Worm (Caenorhabditis elegans) whole organism, L2 larva: ENCODE data around the gene sli-1.
A peak's percentile ranks its signal among the peaks of the same experiment; 100 is the strongest.

Source experiments
- C34F6.9 ChIP-seq: fragments of 150-350 bp; optimal IDR thresholded peaks from 2 replicates; lab custom pipeline; 2014; ENCODE audit warnings: missing biosample characterization, missing genetic modification characterization
- F13H6.1 ChIP-seq: sonication (generic microtip); optimal IDR thresholded peaks from 2 replicates; lab custom pipeline; 2016; ENCODE audit warnings: missing genetic modification characterization, missing compliant biosample characterization
- R02D3.7 ChIP-seq: fragments of 150-350 bp; optimal IDR thresholded peaks from 2 replicates; lab custom pipeline; 2014; ENCODE audit warnings: missing biosample characterization, missing genetic modification characterization
- ZK546.5 ChIP-seq: sonication (generic microtip); optimal IDR thresholded peaks from 2 replicates; lab custom pipeline; 2017; ENCODE audit warnings: missing biosample characterization, missing genetic modification characterization
- alr-1 ChIP-seq: fragments of 150-350 bp; optimal IDR thresholded peaks from 2 replicates; lab custom pipeline; 2014; ENCODE audit warnings: missing biosample characterization, missing genetic modification characterization
- aly-2 ChIP-seq: fragments of 150-350 bp; optimal IDR thresholded peaks from 2 replicates; lab custom pipeline; 2014; ENCODE audit warnings: missing biosample characterization, missing genetic modification characterization
- ceh-16 ChIP-seq: fragments of 150-350 bp; optimal IDR thresholded peaks from 2 replicates; lab custom pipeline; 2014; ENCODE audit warnings: missing biosample characterization, missing genetic modification characterization
- ceh-82 ChIP-seq: fragments of 150-350 bp; optimal IDR thresholded peaks from 2 replicates; lab custom pipeline; 2014; ENCODE audit warnings: missing biosample characterization, missing genetic modification characterization
- crh-2 ChIP-seq: sonication (generic microtip); optimal IDR thresholded peaks from 2 replicates; lab custom pipeline; 2017; ENCODE audit warnings: missing biosample characterization, missing genetic modification characterization
- dmd-4 ChIP-seq: sonication (generic microtip); optimal IDR thresholded peaks from 2 replicates; lab custom pipeline; 2017; ENCODE audit warnings: missing biosample characterization, missing genetic modification characterization
- egl-27 ChIP-seq: sonication (generic microtip); optimal IDR thresholded peaks from 3 replicates; lab custom pipeline; 2017; ENCODE audit warnings: missing biosample characterization, missing genetic modification reagents, missing genetic modification characterization
- elt-1 ChIP-seq: fragments of 150-350 bp; optimal IDR thresholded peaks from 2 replicates; lab custom pipeline; 2014; ENCODE audit warnings: missing biosample characterization, missing genetic modification characterization
- elt-3 ChIP-seq: sonication (generic microtip); optimal IDR thresholded peaks from 2 replicates; lab custom pipeline; 2017; ENCODE audit warnings: missing biosample characterization, missing genetic modification characterization
- fos-1 ChIP-seq: fragments of 150-350 bp; optimal IDR thresholded peaks from 2 replicates; lab custom pipeline; 2014; ENCODE audit warnings: missing biosample characterization, missing genetic modification characterization
- gmeb-1 ChIP-seq: fragments of 150-350 bp; optimal IDR thresholded peaks from 2 replicates; lab custom pipeline; 2014; ENCODE audit warnings: missing biosample characterization, missing genetic modification characterization
- lin-11 ChIP-seq: fragments of 150-350 bp; sonication (generic microtip); optimal IDR thresholded peaks from 2 replicates; lab custom pipeline; 2014; ENCODE audit warnings: missing biosample characterization, missing genetic modification characterization, inconsistent platforms, mixed read lengths
- lin-13 ChIP-seq: fragments of 150-350 bp; optimal IDR thresholded peaks from 2 replicates; lab custom pipeline; 2014; ENCODE audit warnings: missing biosample characterization, missing genetic modification reagents, missing genetic modification characterization
- lin-39 ChIP-seq: fragments of 150-350 bp; optimal IDR thresholded peaks from 2 replicates; lab custom pipeline; 2014; ENCODE audit warnings: missing biosample characterization, missing genetic modification reagents, missing genetic modification characterization
- lsy-2 ChIP-seq, 2 experiments: fragments of 150-350 bp in 1 of 2; sonication (generic microtip) in 1 of 2; optimal IDR thresholded peaks; 2 replicates each; lab custom pipeline; 2014 to 2017; ENCODE audit warnings: missing biosample characterization in 2 of 2, missing genetic modification characterization in 2 of 2
- mab-5 ChIP-seq: fragments of 150-350 bp; optimal IDR thresholded peaks from 2 replicates; lab custom pipeline; 2014; ENCODE audit warnings: missing biosample characterization, missing genetic modification characterization
- mbf-1 ChIP-seq: sonication (generic microtip); optimal IDR thresholded peaks from 2 replicates; lab custom pipeline; 2017; ENCODE audit warnings: missing biosample characterization, missing genetic modification characterization
- mdl-1 ChIP-seq, 2 experiments: fragments of 150-350 bp in 1 of 2; sonication (generic microtip) in 1 of 2; optimal IDR thresholded peaks; 2 replicates each; lab custom pipeline; 2017; ENCODE audit warnings: missing biosample characterization in 2 of 2, missing genetic modification characterization in 2 of 2
- nhr-10 ChIP-seq: sonication (generic microtip); optimal IDR thresholded peaks from 2 replicates; lab custom pipeline; 2017; ENCODE audit warnings: missing biosample characterization, missing genetic modification characterization
- nhr-11 ChIP-seq: fragments of 150-350 bp; optimal IDR thresholded peaks from 2 replicates; lab custom pipeline; 2014; ENCODE audit warnings: missing biosample characterization, missing genetic modification characterization
- nhr-12 ChIP-seq: fragments of 150-350 bp; optimal IDR thresholded peaks from 2 replicates; lab custom pipeline; 2014; ENCODE audit warnings: missing biosample characterization, missing genetic modification characterization
- nhr-129 ChIP-seq: fragments of 150-350 bp; optimal IDR thresholded peaks from 2 replicates; lab custom pipeline; 2014; ENCODE audit warnings: missing biosample characterization, missing genetic modification characterization
- nhr-21 ChIP-seq: fragments of 150-350 bp; optimal IDR thresholded peaks from 2 replicates; lab custom pipeline; 2014; ENCODE audit warnings: missing biosample characterization, missing genetic modification characterization
- nhr-23 ChIP-seq: fragments of 150-350 bp; optimal IDR thresholded peaks from 2 replicates; lab custom pipeline; 2014; ENCODE audit warnings: missing biosample characterization, missing genetic modification reagents, missing genetic modification characterization
- nhr-237 ChIP-seq: fragments of 150-350 bp; optimal IDR thresholded peaks from 2 replicates; lab custom pipeline; 2014; ENCODE audit warnings: missing biosample characterization, missing genetic modification characterization
- nhr-25 ChIP-seq: fragments of 150-350 bp; sonication (generic microtip); optimal IDR thresholded peaks from 3 replicates; lab custom pipeline; 2014; ENCODE audit warnings: missing biosample characterization, missing genetic modification characterization
- nhr-6 ChIP-seq: fragments of 150-350 bp; optimal IDR thresholded peaks from 2 replicates; lab custom pipeline; 2014; ENCODE audit warnings: missing biosample characterization, missing genetic modification characterization
- nhr-77 ChIP-seq: fragments of 150-350 bp; optimal IDR thresholded peaks from 2 replicates; lab custom pipeline; 2014; ENCODE audit warnings: missing biosample characterization, missing genetic modification characterization
- sem-4 ChIP-seq: fragments of 150-350 bp; optimal IDR thresholded peaks from 2 replicates; lab custom pipeline; 2014; ENCODE audit warnings: missing biosample characterization, missing genetic modification reagents, missing genetic modification characterization
- skn-1 ChIP-seq: sonication (generic microtip); optimal IDR thresholded peaks from 2 replicates; lab custom pipeline; 2017; ENCODE audit warnings: missing biosample characterization, missing genetic modification characterization
- sma-3 ChIP-seq: sonication (generic microtip); optimal IDR thresholded peaks from 2 replicates; lab custom pipeline; 2016; ENCODE audit warnings: missing genetic modification reagents, missing genetic modification characterization, missing compliant biosample characterization
- sma-9 ChIP-seq, 2 experiments: fragments of 150-350 bp in 1 of 2; sonication (generic microtip) in 1 of 2; optimal IDR thresholded peaks; 2 replicates each; lab custom pipeline; 2014 to 2016; ENCODE audit warnings: missing genetic modification characterization in 2 of 2, mild to moderate bottlenecking in 1 of 2, missing biosample characterization in 1 of 2, missing compliant biosample characterization in 1 of 2, missing genetic modification reagents in 1 of 2, moderate library complexity in 1 of 2
- snpc-4 ChIP-seq: fragments of 150-350 bp; optimal IDR thresholded peaks from 2 replicates; lab custom pipeline; 2014; ENCODE audit warnings: missing biosample characterization, missing genetic modification characterization
- unc-39 ChIP-seq: fragments of 150-350 bp; optimal IDR thresholded peaks from 2 replicates; lab custom pipeline; 2014; ENCODE audit warnings: missing biosample characterization, missing genetic modification characterization
- unc-55 ChIP-seq: fragments of 150-350 bp; sonication (generic microtip); optimal IDR thresholded peaks from 3 replicates; lab custom pipeline; 2014; ENCODE audit warnings: missing biosample characterization, missing genetic modification reagents, missing genetic modification characterization
- unc-62 ChIP-seq: fragments of 150-350 bp; optimal IDR thresholded peaks from 2 replicates; lab custom pipeline; 2014; ENCODE audit warnings: missing biosample characterization, missing genetic modification reagents, missing genetic modification characterization
- ztf-1 ChIP-seq: fragments of 200-800 bp; sonication (Bioruptor generic); conservative IDR thresholded peaks from 2 replicates; pipeline ENCODE4 v1.3.6; 2022; ENCODE audit warnings: missing genetic modification characterization, missing compliant biosample characterization
- ztf-11 ChIP-seq: sonication (generic microtip); optimal IDR thresholded peaks from 2 replicates; lab custom pipeline; 2017; ENCODE audit warnings: missing biosample characterization, missing genetic modification characterization

Gene sli-1

ce11 chrX:748319-748718 is 22.6 kb upstream of the sli-1 start:
- TF ChIP-seq mdl-1 (tag; optimal IDR thresholded peaks at IDR 0.05; lab: Kevin White, UChicago) (no peak), sma-9 (GFP tag; optimal IDR thresholded peaks at IDR 0.05; lab: Kevin White, UChicago) (no peak), sma-9 (tag; optimal IDR thresholded peaks at IDR 0.05; lab: Kevin White, UChicago) (no peak), sem-4 (tag; lab: Kevin White, UChicago) (no peak), nhr-6 (no peak), R02D3.7 (tag; lab: Kevin White, UChicago) (no peak), snpc-4 (tag; lab: Kevin White, UChicago) (no peak), ztf-1 (GFP tag; lab: Robert Waterston, UW) (no peak), gmeb-1 (tag; lab: Kevin White, UChicago) (no peak), mab-5 (tag; lab: Kevin White, UChicago) (no peak)

- TF ChIP-seq nhr-21 (tag; lab: Kevin White, UChicago) (no peak), nhr-12 (tag; lab: Kevin White, UChicago) (no peak), ceh-82 (no peak), alr-1 (tag; lab: Kevin White, UChicago) (no peak), dmd-4 (tag; lab: Kevin White, UChicago) (no peak), fos-1 (no peak), aly-2 (no peak), unc-55 (GFP tag; lab: Kevin White, UChicago) (no peak), nhr-10 (tag; lab: Kevin White, UChicago) (no peak), nhr-77 (no peak), skn-1 (no peak), unc-39 (tag; lab: Kevin White, UChicago) (no peak)
These were observed 11.2 kb upstream of the sli-1 start for ce11 chrX:736989-737388.

ce11 chrX:735572-735971 is 9.8 kb upstream of the sli-1 start, which contains the start of gene npr-19:
Gene npr-19, minus strand, starts transcription at chrX:735672.
- TF ChIP-seq lin-13 (no peak), alr-1 (tag; lab: Kevin White, UChicago) (no peak), nhr-21 (tag; lab: Kevin White, UChicago) (no peak), ZK546.5 (tag; lab: Kevin White, UChicago) (no peak), lsy-2 (tag; optimal IDR thresholded peaks at IDR 0.05; lab: Kevin White, UChicago) (no peak), nhr-23 (tag; lab: Kevin White, UChicago) (no peak), nhr-25 (tag; lab: Kevin White, UChicago) (no peak), mab-5 (tag; lab: Kevin White, UChicago) (no peak), nhr-10 (tag; lab: Kevin White, UChicago) (no peak)

- TF ChIP-seq mdl-1 (tag; optimal IDR thresholded peaks at IDR 0.05; lab: Kevin White, UChicago) = no peak
- TF ChIP-seq unc-39 (tag; lab: Kevin White, UChicago) = no peak
- TF ChIP-seq aly-2 = no peak
- no peak for TF ChIP-seq ztf-1 (GFP tag; lab: Robert Waterston, UW)
- TF ChIP-seq fos-1 = peak; percentile 47
- no peak for TF ChIP-seq sem-4 (tag; lab: Kevin White, UChicago)
- TF ChIP-seq nhr-25 (tag; lab: Kevin White, UChicago) = no peak
- no peak for TF ChIP-seq mab-5 (tag; lab: Kevin White, UChicago)
- no peak for TF ChIP-seq egl-27 (tag; lab: Kevin White, UChicago)
- no peak for TF ChIP-seq unc-55 (GFP tag; lab: Kevin White, UChicago)
- TF ChIP-seq sma-3 = peak; percentile 1
- no peak for TF ChIP-seq snpc-4 (tag; lab: Kevin White, UChicago)
- TF ChIP-seq lin-13 = no peak
- no peak for TF ChIP-seq nhr-12 (tag; lab: Kevin White, UChicago)
- no peak for TF ChIP-seq elt-3 (tag; lab: Kevin White, UChicago)
- TF ChIP-seq nhr-21 (tag; lab: Kevin White, UChicago) = no peak
- TF ChIP-seq F13H6.1 (tag; lab: Kevin White, UChicago) = no peak
- TF ChIP-seq, all 48 proteins: peak for 2
These were observed 3.3 kb upstream of the sli-1 start for ce11 chrX:729062-729461.

- no peak for TF ChIP-seq R02D3.7 (tag; lab: Kevin White, UChicago)
- no peak for TF ChIP-seq nhr-11 (tag; lab: Kevin White, UChicago)
- TF ChIP-seq ZK546.5 (tag; lab: Kevin White, UChicago) = no peak
- no peak for TF ChIP-seq skn-1
- no peak for TF ChIP-seq mbf-1
- TF ChIP-seq ztf-11 (tag; lab: Kevin White, UChicago) = no peak
- TF ChIP-seq snpc-4 (tag; lab: Kevin White, UChicago) = no peak
- peak; percentile 8 to 35 for TF ChIP-seq mdl-1 (tag; optimal IDR thresholded peaks at IDR 0.05; lab: Kevin White, UChicago)
- no peak for TF ChIP-seq lin-39 (tag; lab: Kevin White, UChicago)
- TF ChIP-seq nhr-21 (tag; lab: Kevin White, UChicago) = peak; percentile 47
- TF ChIP-seq crh-2 (tag; lab: Kevin White, UChicago) = peak; percentile 75
- TF ChIP-seq ceh-16 (tag; lab: Kevin White, UChicago) = peak; percentile 55
- TF ChIP-seq nhr-6 = peak; percentile 31
- peak; percentile 40 for TF ChIP-seq lin-13
- TF ChIP-seq unc-62 (GFP tag; lab: Kevin White, UChicago) = no peak
- peak; percentile 67 for TF ChIP-seq nhr-129 (tag; lab: Kevin White, UChicago)
- no peak for TF ChIP-seq nhr-237 (tag; lab: Kevin White, UChicago)
- TF ChIP-seq dmd-4 (tag; lab: Kevin White, UChicago) = no peak
- no peak for TF ChIP-seq elt-3 (tag; lab: Kevin White, UChicago)
- peak; percentile 41 to 62 for TF ChIP-seq lsy-2 (tag; optimal IDR thresholded peaks at IDR 0.05; lab: Kevin White, UChicago)
- no peak for TF ChIP-seq nhr-77
- no peak for TF ChIP-seq elt-1 (tag; lab: Kevin White, UChicago)
- no peak for TF ChIP-seq ztf-1 (GFP tag; lab: Robert Waterston, UW)
- TF ChIP-seq unc-55 (GFP tag; lab: Kevin White, UChicago) = peak; percentile 33
- peak; percentile 22 for TF ChIP-seq lin-11 (tag; lab: Kevin White, UChicago)
- peak; percentile 67 for TF ChIP-seq C34F6.9
- peak; percentile 99 for TF ChIP-seq fos-1
- TF ChIP-seq nhr-10 (tag; lab: Kevin White, UChicago) = no peak
These were observed 2.0 kb upstream of the sli-1 start for ce11 chrX:727737-728136.
